Worm (Caenorhabditis elegans): ENCODE results near the gene npp-24.

ce11 chrII:5521411-5521810 is 15.7 kb downstream of the npp-24 start, which contains the start of gene ZK177.12:
- TF ChIP-seq him-1 (tag; optimal IDR thresholded peaks at IDR 0.05) (no peak), W03F9.2 (tag; optimal IDR thresholded peaks at IDR 0.05) (no peak), dao-5 (tag; optimal IDR thresholded peaks at IDR 0.05) (no peak)
